Worm (Caenorhabditis elegans) whole organism, L1 larva: Measurements from ENCODE around the gene str-146.

Experiments
- C16A3.4 ChIP-seq: fragments of 150-350 bp; optimal IDR thresholded peaks from 2 replicates; lab custom pipeline; 2014; ENCODE audit warnings: missing biosample characterization, missing genetic modification characterization
- C34B4.2 ChIP-seq: sonication (generic microtip); optimal IDR thresholded peaks from 2 replicates; lab custom pipeline; 2017; ENCODE audit warnings: mild to moderate bottlenecking, missing genetic modification characterization, missing compliant biosample characterization
- blmp-1 ChIP-seq: fragments of 150-350 bp; optimal IDR thresholded peaks from 2 replicates; lab custom pipeline; 2014; ENCODE audit warnings: missing biosample characterization, missing genetic modification characterization
- dpl-1 ChIP-seq, 3 experiments: fragments of 150-350 bp in 2 of 3; sonication (generic microtip) in 1 of 3; optimal IDR thresholded peaks; 2 replicates each; lab custom pipeline; 2014 to 2017; ENCODE audit warnings: missing biosample characterization in 3 of 3, missing genetic modification characterization in 3 of 3, missing genetic modification reagents in 3 of 3
- dsc-1 ChIP-seq: sonication (generic microtip); optimal IDR thresholded peaks from 2 replicates; lab custom pipeline; 2016; ENCODE audit warnings: mild to moderate bottlenecking, missing genetic modification characterization, missing compliant biosample characterization
- efl-1 ChIP-seq, 4 experiments: fragments of 150-350 bp; optimal IDR thresholded peaks in 3 of 4; peaks in 1 of 4; 1 replicate in 1 of 4; 2 replicates in 3 of 4; lab custom pipeline; 2014; ENCODE audit warnings: missing biosample characterization in 2 of 4, missing genetic modification characterization in 2 of 4, missing genetic modification reagents in 2 of 4
- egl-13 ChIP-seq: sonication (generic microtip); optimal IDR thresholded peaks from 2 replicates; lab custom pipeline; 2016; ENCODE audit warnings: missing genotype, missing genetic modification reagents, missing genetic modification characterization, missing compliant biosample characterization
- fkh-8 ChIP-seq: sonication (generic microtip); optimal IDR thresholded peaks from 2 replicates; lab custom pipeline; 2016; ENCODE audit warnings: mild to moderate bottlenecking, missing genetic modification characterization, missing compliant biosample characterization
- fos-1 ChIP-seq: fragments of 150-350 bp; optimal IDR thresholded peaks from 2 replicates; lab custom pipeline; 2014; ENCODE audit warnings: missing biosample characterization, missing genetic modification characterization
- grh-1 ChIP-seq: fragments of 200-800 bp; sonication (Bioruptor generic); IDR thresholded peaks from 2 replicates; pipeline ENCODE4 v1.3.6; 2022; ENCODE audit warnings: missing genetic modification reagents, missing genetic modification characterization, missing compliant biosample characterization
- hpl-2 ChIP-seq: fragments of 150-350 bp; optimal IDR thresholded peaks from 2 replicates; lab custom pipeline; 2014; ENCODE audit warnings: missing biosample characterization, missing genetic modification reagents, missing genetic modification characterization
- irx-1 ChIP-seq: sonication (generic microtip); optimal IDR thresholded peaks from 2 replicates; lab custom pipeline; 2016; ENCODE audit warnings: missing genetic modification characterization, missing compliant biosample characterization
- jun-1 ChIP-seq: fragments of 150-350 bp; optimal IDR thresholded peaks from 2 replicates; lab custom pipeline; 2014; ENCODE audit warnings: missing biosample characterization, missing genetic modification reagents, missing genetic modification characterization
- lin-14 ChIP-seq: fragments of 200-800 bp; sonication (Bioruptor generic); optimal IDR thresholded peaks from 2 replicates; lab custom pipeline; 2018; ENCODE audit warnings: mild to moderate bottlenecking, missing genetic modification characterization, moderate library complexity, missing compliant biosample characterization
- lin-35 ChIP-seq, 2 experiments: fragments of 150-350 bp; optimal IDR thresholded peaks; 2 replicates each; lab custom pipeline; 2014; ENCODE audit warnings: missing biosample characterization in 2 of 2, missing genetic modification characterization in 2 of 2, missing genetic modification reagents in 2 of 2
- lin-39 ChIP-seq: fragments of 150-350 bp; optimal IDR thresholded peaks from 2 replicates; lab custom pipeline; 2014; ENCODE audit warnings: missing biosample characterization, missing genetic modification reagents, missing genetic modification characterization
- lsy-2 ChIP-seq, 2 experiments: fragments of 150-350 bp; optimal IDR thresholded peaks; 2 replicates each; lab custom pipeline; 2014; ENCODE audit warnings: missing biosample characterization in 2 of 2, missing genetic modification characterization in 2 of 2
- mab-9 ChIP-seq: fragments of 200-800 bp; sonication (Bioruptor generic); IDR thresholded peaks from 2 replicates; pipeline ENCODE4 v1.3.6; 2022; ENCODE audit warnings: missing genetic modification reagents, missing genetic modification characterization, missing compliant biosample characterization
- nhr-28 ChIP-seq: fragments of 150-350 bp; optimal IDR thresholded peaks from 2 replicates; lab custom pipeline; 2014; ENCODE audit warnings: missing biosample characterization, missing genetic modification characterization
- nhr-76 ChIP-seq: sonication (generic microtip); optimal IDR thresholded peaks from 2 replicates; lab custom pipeline; 2017; ENCODE audit warnings: missing biosample characterization, missing genetic modification characterization
- nhr-77 ChIP-seq: fragments of 150-350 bp; optimal IDR thresholded peaks from 2 replicates; lab custom pipeline; 2014; ENCODE audit warnings: missing biosample characterization, missing genetic modification characterization
- pag-3 ChIP-seq: sonication (generic microtip); optimal IDR thresholded peaks from 2 replicates; lab custom pipeline; 2017; ENCODE audit warnings: missing genetic modification characterization, mild to moderate bottlenecking, missing compliant biosample characterization, antibody characterized with exemption, borderline replicate concordance; ENCODE audit not compliant: insufficient read depth
- pqm-1 ChIP-seq: sonication (generic microtip); optimal IDR thresholded peaks from 3 replicates; lab custom pipeline; 2017; ENCODE audit warnings: missing biosample characterization, missing genetic modification characterization
- rnt-1 ChIP-seq: sonication (generic microtip); optimal IDR thresholded peaks from 2 replicates; lab custom pipeline; 2016; ENCODE audit warnings: mild to moderate bottlenecking, missing genetic modification characterization, moderate library complexity, missing compliant biosample characterization
- skn-1 ChIP-seq: fragments of 150-350 bp; optimal IDR thresholded peaks from 2 replicates; lab custom pipeline; 2014; ENCODE audit warnings: missing biosample characterization, missing genetic modification characterization
- sox-4 ChIP-seq: sonication (generic microtip); optimal IDR thresholded peaks from 2 replicates; lab custom pipeline; 2016; ENCODE audit warnings: missing genetic modification characterization, missing compliant biosample characterization
- swsn-7 ChIP-seq: sonication (generic microtip); optimal IDR thresholded peaks from 2 replicates; lab custom pipeline; 2016; ENCODE audit warnings: missing genetic modification characterization, missing compliant biosample characterization
- tbx-2 ChIP-seq: sonication (generic microtip); optimal IDR thresholded peaks from 2 replicates; lab custom pipeline; 2016; ENCODE audit warnings: missing genetic modification characterization, missing compliant biosample characterization
- unc-130 ChIP-seq: fragments of 150-350 bp; optimal IDR thresholded peaks from 2 replicates; lab custom pipeline; 2017; ENCODE audit warnings: missing biosample characterization, missing genetic modification characterization, inconsistent platforms
- unc-98 ChIP-seq: fragments of 200-800 bp; sonication (Bioruptor generic); IDR thresholded peaks from 2 replicates; pipeline ENCODE4 v1.3.6; 2022; ENCODE audit warnings: missing genetic modification characterization, missing compliant biosample characterization
- vab-15 ChIP-seq: sonication (generic microtip); optimal IDR thresholded peaks from 2 replicates; lab custom pipeline; 2017; ENCODE audit warnings: missing genotype, mild to moderate bottlenecking, missing genetic modification characterization, missing compliant biosample characterization
- zip-4 ChIP-seq: fragments of 200-800 bp; sonication (Bioruptor generic); optimal IDR thresholded peaks from 2 replicates; lab custom pipeline; 2018; ENCODE audit warnings: mild to moderate bottlenecking, missing genetic modification characterization, moderate library complexity, missing compliant biosample characterization
- ztf-4 ChIP-seq: fragments of 150-350 bp; optimal IDR thresholded peaks from 2 replicates; lab custom pipeline; 2014; ENCODE audit warnings: missing biosample characterization, missing genetic modification characterization

Gene str-146

ce11 chrV:8099306-8099705, 4.0 kb upstream of the str-146 start, which contains the start of gene sdz-23:
TSS of gene sdz-23 (plus strand) at chrV:8099606.
- TF ChIP-seq lin-39 (tag; lab: Kevin White, UChicago) (no peak), blmp-1 (tag; lab: Kevin White, UChicago) (no peak), vab-15 (tag; lab: Kevin White, UChicago) (no peak), swsn-7 (tag; lab: Kevin White, UChicago) (no peak), efl-1 (optimal IDR thresholded peaks at IDR 0.05; lab: Kevin White, UChicago) (no peak), efl-1 (GFP tag; optimal IDR thresholded peaks at IDR 0.05 in 1 of 2; lab: Kevin White, UChicago) (no peak), pag-3 (no peak), fkh-8 (no peak), pqm-1 (tag; lab: Kevin White, UChicago) (no peak), egl-13 (tag; lab: Kevin White, UChicago) (no peak), unc-130 (tag; lab: Kevin White, UChicago) (no peak), zip-4 (GFP tag; lab: Kevin White, UChicago) (no peak), tbx-2 (tag; lab: Kevin White, UChicago) (no peak), irx-1 (tag; lab: Kevin White, UChicago) (no peak)
- TF ChIP-seq, all 84 proteins: peak for 0

ce11 chrV:8098239-8098638, 3.0 kb upstream of the str-146 start, which contains the start of gene str-145:
TSS of gene str-145 (minus strand) at chrV:8098339.
- TF ChIP-seq dpl-1 (GFP tag; optimal IDR thresholded peaks at IDR 0.05; lab: Kevin White, UChicago) (no peak), hpl-2 (no peak), jun-1 (tag; lab: Kevin White, UChicago) (no peak), nhr-28 (no peak), rnt-1 (no peak), lin-14 (GFP tag; lab: Kevin White, UChicago) (no peak), tbx-2 (tag; lab: Kevin White, UChicago) (no peak), irx-1 (tag; lab: Kevin White, UChicago) (no peak)

DNA sequence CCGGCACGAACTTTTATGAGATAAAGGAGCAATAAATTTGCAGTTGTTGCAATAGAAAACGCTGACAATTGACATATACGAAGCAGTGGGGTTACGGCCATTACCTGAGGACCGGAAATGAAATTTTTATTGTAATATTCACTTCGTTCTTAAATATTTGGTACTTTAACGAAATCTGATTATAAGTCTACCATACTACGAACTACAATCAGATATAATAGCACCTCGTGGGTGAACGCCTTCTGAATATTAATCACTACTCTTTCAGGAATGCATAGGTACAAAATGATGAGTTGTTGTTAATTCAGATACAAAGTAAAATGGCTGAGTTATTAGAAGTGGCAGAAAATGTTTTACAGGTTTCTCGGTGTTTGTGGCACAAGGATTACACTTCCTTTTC, 2.9 kb downstream of the str-146 start, which contains the start of gene str-129:
TSS of gene str-129 (minus strand) at position 101 of the 400 bp plus-strand sequence.
- no peak for TF ChIP-seq C34B4.2 (tag; lab: Kevin White, UChicago)

DNA sequence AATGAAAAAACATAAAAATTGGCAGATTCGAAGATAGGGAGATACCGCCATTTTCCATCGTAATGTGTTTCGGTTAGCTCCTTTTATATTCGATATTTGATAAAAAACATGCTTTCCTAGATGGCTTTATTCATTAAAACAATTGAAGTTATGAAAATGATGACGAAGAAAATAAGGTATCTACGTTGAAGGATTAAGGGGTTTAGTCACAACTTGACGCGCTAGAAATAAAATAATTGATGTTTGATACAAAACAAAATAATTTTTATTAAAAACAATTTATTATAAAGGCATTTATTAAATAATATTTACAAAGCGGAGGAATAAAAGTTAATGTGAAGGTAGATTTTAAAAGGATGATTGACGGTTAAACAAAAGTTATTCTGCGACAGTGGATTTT, 4.7 kb downstream of the str-146 start, which contains the start of gene str-130:
TSS of gene str-130 (minus strand) at position 101 of the 400 bp plus-strand sequence.
- no peak for TF ChIP-seq dsc-1 (tag; lab: Kevin White, UChicago)
- no peak for TF ChIP-seq nhr-76 (tag; lab: Kevin White, UChicago)
- TF ChIP-seq, all 84 proteins: peak for 0

- TF ChIP-seq lin-35 (GFP tag; optimal IDR thresholded peaks at IDR 0.05; lab: Kevin White, UChicago) = no peak
- no peak for TF ChIP-seq ztf-4 (tag; lab: Kevin White, UChicago)
- TF ChIP-seq grh-1 (GFP tag; lab: Robert Waterston, UW) = no peak
- no peak for TF ChIP-seq skn-1 (tag; lab: Kevin White, UChicago)
- TF ChIP-seq mab-9 (GFP tag; lab: Robert Waterston, UW) = no peak
- no peak for TF ChIP-seq lsy-2 (tag; optimal IDR thresholded peaks at IDR 0.05; lab: Kevin White, UChicago)
Observed at ce11 chrV:8085141-8085540, 10.1 kb downstream of the str-146 start, which contains the start of gene C09H5.7. TSS of gene C09H5.7 (minus strand) at chrV:8085241.

DNA sequence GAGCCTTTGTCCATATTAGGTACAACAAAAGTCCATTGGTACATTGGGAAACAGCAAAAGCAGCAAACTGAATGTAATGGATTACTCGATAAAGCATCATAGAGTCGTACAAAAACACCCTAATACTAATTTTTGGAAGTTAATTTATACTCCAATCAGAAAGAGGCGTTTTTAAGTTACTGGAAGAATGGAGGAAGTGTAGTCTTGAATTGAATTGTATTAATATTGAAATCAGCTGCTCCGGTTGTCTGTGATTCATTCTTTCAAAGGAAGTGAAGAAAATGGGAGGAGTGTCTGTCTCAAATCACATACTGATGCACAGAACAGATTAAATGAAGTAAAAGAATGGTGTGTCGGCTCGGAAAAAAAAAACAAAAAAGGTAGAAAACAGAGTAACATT, 13.7 kb downstream of the str-146 start, which contains the start of gene str-131:
TSS of gene str-131 (minus strand) at position 101 of the 400 bp plus-strand sequence.
- TF ChIP-seq nhr-28 = no peak
- no peak for TF ChIP-seq rnt-1
- no peak for TF ChIP-seq C16A3.4 (tag; lab: Kevin White, UChicago)
- no peak for TF ChIP-seq zip-4 (GFP tag; lab: Kevin White, UChicago)
- TF ChIP-seq fos-1 (tag; lab: Kevin White, UChicago) = no peak
- TF ChIP-seq lin-35 (GFP tag; optimal IDR thresholded peaks at IDR 0.05; lab: Kevin White, UChicago) = no peak
- no peak for TF ChIP-seq sox-4 (tag; lab: Kevin White, UChicago)
- TF ChIP-seq nhr-77 (tag; lab: Kevin White, UChicago) = no peak
- no peak for TF ChIP-seq jun-1 (tag; lab: Kevin White, UChicago)
- TF ChIP-seq unc-98 = no peak
